Fruit fly (Drosophila melanogaster) whole organism, embryonic: ENCODE results near the gene bma.

Experiments used
- Ada2b ChIP-seq: fragments of 200-800 bp; sonication (Bioruptor generic); IDR thresholded peaks from 2 replicates; pipeline ENCODE4 v1.3.6; 2022; ENCODE audit warnings: missing biosample characterization, missing genetic modification characterization
- Bdp1 ChIP-seq: fragments of 200-800 bp; sonication (Bioruptor generic); optimal IDR thresholded peaks from 3 replicates; lab custom pipeline; 2016; ENCODE audit warnings: missing biosample characterization, missing genetic modification characterization
- CG10209 ChIP-seq: fragments of 200-800 bp; sonication (Bioruptor generic); optimal IDR thresholded peaks from 3 replicates; lab custom pipeline; 2017; ENCODE audit warnings: missing biosample characterization, mild to moderate bottlenecking, missing genetic modification characterization, missing genetic modification reagents
- CG10274 ChIP-seq: fragments of 200-800 bp; sonication (Bioruptor generic); optimal IDR thresholded peaks from 3 replicates; lab custom pipeline; 2017; ENCODE audit warnings: missing biosample characterization, mild to moderate bottlenecking, missing genetic modification characterization
- CG10431 ChIP-seq: fragments of 200-800 bp; sonication (Bioruptor generic); optimal IDR thresholded peaks from 3 replicates; lab custom pipeline; 2018; ENCODE audit warnings: missing biosample characterization, mild to moderate bottlenecking, missing genetic modification characterization
- CG10543 ChIP-seq: fragments of 200-800 bp; sonication (Bioruptor generic); optimal IDR thresholded peaks from 3 replicates; lab custom pipeline; 2017; ENCODE audit warnings: missing biosample characterization, mild to moderate bottlenecking, missing genetic modification characterization, moderate library complexity
- CG12155 ChIP-seq: fragments of 200-800 bp; sonication (Bioruptor generic); optimal IDR thresholded peaks from 3 replicates; lab custom pipeline; 2016; ENCODE audit warnings: missing biosample characterization, missing genetic modification characterization
- CG13894 ChIP-seq: fragments of 200-800 bp; sonication (Bioruptor generic); optimal IDR thresholded peaks from 3 replicates; lab custom pipeline; 2018; ENCODE audit warnings: missing biosample characterization, mild to moderate bottlenecking, missing genetic modification characterization, moderate library complexity
- CG14014 ChIP-seq: fragments of 200-800 bp; sonication (Bioruptor generic); IDR thresholded peaks from 2 replicates; pipeline ENCODE4 v1.3.6; 2022; ENCODE audit warnings: missing biosample characterization, missing genetic modification characterization
- CG15514 ChIP-seq: fragments of 200-800 bp; sonication (Bioruptor generic); optimal IDR thresholded peaks from 3 replicates; lab custom pipeline; 2017; ENCODE audit warnings: missing biosample characterization, missing genetic modification characterization, mild to moderate bottlenecking, moderate library complexity, missing genetic modification reagents
- CG1603 ChIP-seq: fragments of 200-800 bp; sonication (Bioruptor generic); optimal IDR thresholded peaks from 2 replicates; lab custom pipeline; 2019; ENCODE audit warnings: missing biosample characterization, mild to moderate bottlenecking, missing genetic modification characterization, moderate library complexity
- CG18619 ChIP-seq: fragments of 200-800 bp; sonication (Bioruptor generic); optimal IDR thresholded peaks from 3 replicates; lab custom pipeline; 2017; ENCODE audit warnings: missing biosample characterization, mild to moderate bottlenecking, missing genetic modification characterization
- CG2889 ChIP-seq: fragments of 200-800 bp; sonication (Bioruptor generic); IDR thresholded peaks from 3 replicates; pipeline ENCODE4 v1.3.6; 2022; ENCODE audit warnings: missing biosample characterization, missing genetic modification characterization
- CG42726 ChIP-seq: fragments of 200-800 bp; sonication (Bioruptor generic); IDR thresholded peaks from 2 replicates; pipeline ENCODE4 v1.3.6; 2022; ENCODE audit warnings: missing biosample characterization, missing genetic modification characterization; ENCODE audit not compliant: partially characterized antibody
- CG4282 ChIP-seq: fragments of 200-800 bp; sonication (Bioruptor generic); optimal IDR thresholded peaks from 2 replicates; lab custom pipeline; 2016; ENCODE audit warnings: missing biosample characterization, missing genetic modification characterization
- CG9932 ChIP-seq: fragments of 200-800 bp; sonication (Bioruptor generic); IDR thresholded peaks from 2 replicates; pipeline ENCODE4 v1.3.6; 2022; ENCODE audit warnings: missing biosample characterization, missing genetic modification characterization
- Camta ChIP-seq: fragments of 200-800 bp; sonication (Bioruptor generic); optimal IDR thresholded peaks from 2 replicates; lab custom pipeline; 2016; ENCODE audit warnings: missing biosample characterization, missing genetic modification characterization
- D ChIP-seq, 2 experiments: fragments of 200-800 bp in 1 of 2; fragments of >200 bp in 1 of 2; sonication (Bioruptor generic) in 1 of 2; optimal IDR thresholded peaks; 2 replicates in 1 of 2; 3 replicates in 1 of 2; lab custom pipeline; 2017; ENCODE audit warnings: mild to moderate bottlenecking in 1 of 2, missing biosample characterization in 1 of 2, missing genetic modification characterization in 1 of 2, missing genetic modification reagents in 1 of 2
- Dp ChIP-seq: fragments of 200-800 bp; sonication (Bioruptor generic); optimal IDR thresholded peaks from 2 replicates; lab custom pipeline; 2018; ENCODE audit warnings: missing biosample characterization, mild to moderate bottlenecking, missing genetic modification characterization, moderate library complexity
- Ets65A ChIP-seq: fragments of 200-800 bp; sonication (Bioruptor generic); peaks from one replicate; lab custom pipeline; 2016; ENCODE audit warnings: missing biosample characterization, missing genetic modification characterization
- Hmr ChIP-seq: fragments of 200-800 bp; sonication (Bioruptor generic); optimal IDR thresholded peaks from 3 replicates; lab custom pipeline; 2017; ENCODE audit warnings: mild to moderate bottlenecking, missing biosample characterization, missing genetic modification reagents, missing genetic modification characterization
- Lpt ChIP-seq: fragments of >200 bp; optimal IDR thresholded peaks from 2 replicates; lab custom pipeline; 2018; ENCODE audit warnings: missing biosample characterization, missing genetic modification characterization
- Nf-YB ChIP-seq: fragments of 200-800 bp; sonication (Bioruptor generic); optimal IDR thresholded peaks from 3 replicates; lab custom pipeline; 2019; ENCODE audit warnings: missing biosample characterization, mild to moderate bottlenecking, missing genetic modification characterization, moderate library complexity
- Scr ChIP-seq: fragments of 200-800 bp; sonication (Bioruptor generic); IDR thresholded peaks from 2 replicates; pipeline ENCODE4 v1.3.6; 2022; ENCODE audit warnings: missing biosample characterization, missing genetic modification characterization; ENCODE audit not compliant: partially characterized antibody
- Side ChIP-seq: fragments of 200-800 bp; sonication (Bioruptor generic); optimal IDR thresholded peaks from 2 replicates; lab custom pipeline; 2016; ENCODE audit warnings: missing biosample characterization, missing genetic modification characterization
- Taf1 ChIP-seq: fragments of 200-800 bp; sonication (Bioruptor generic); IDR thresholded peaks from 2 replicates; pipeline ENCODE4 v1.3.6; 2022; ENCODE audit warnings: missing biosample characterization, missing genetic modification characterization
- ab ChIP-seq: fragments of 200-800 bp; sonication (Bioruptor generic); optimal IDR thresholded peaks from 2 replicates; lab custom pipeline; 2016; ENCODE audit warnings: missing biosample characterization, missing genetic modification characterization
- abd-A ChIP-seq: fragments of 200-800 bp; sonication (Bioruptor generic); optimal IDR thresholded peaks from 3 replicates; lab custom pipeline; 2019; ENCODE audit warnings: missing biosample characterization, mild to moderate bottlenecking, missing genetic modification characterization, moderate library complexity
- al ChIP-seq: fragments of 200-800 bp; sonication (Bioruptor generic); IDR thresholded peaks from 2 replicates; pipeline ENCODE4 v1.3.6; 2022; ENCODE audit warnings: missing biosample characterization, missing genetic modification characterization
- bigmax ChIP-seq: fragments of 200-800 bp; sonication (Bioruptor generic); optimal IDR thresholded peaks from 2 replicates; lab custom pipeline; 2018; ENCODE audit warnings: missing biosample characterization, mild to moderate bottlenecking, missing genetic modification characterization
- cato ChIP-seq: fragments of 200-800 bp; sonication (Bioruptor generic); optimal IDR thresholded peaks from 2 replicates; lab custom pipeline; 2016; ENCODE audit warnings: missing biosample characterization, missing genetic modification characterization, borderline replicate concordance
- chif ChIP-seq, 2 experiments: fragments of 200-800 bp; sonication (Bioruptor generic); optimal IDR thresholded peaks; 3 replicates each; lab custom pipeline; 2016; ENCODE audit warnings: missing biosample characterization in 2 of 2, missing genetic modification characterization in 2 of 2
- disco-r ChIP-seq: fragments of 200-800 bp; sonication (Bioruptor generic); optimal IDR thresholded peaks from 2 replicates; lab custom pipeline; 2016; ENCODE audit warnings: missing biosample characterization, missing genetic modification characterization
- dmrt99B ChIP-seq: fragments of 200-800 bp; sonication (Bioruptor generic); optimal IDR thresholded peaks from 2 replicates; lab custom pipeline; 2018; ENCODE audit warnings: missing biosample characterization, mild to moderate bottlenecking, missing genetic modification characterization, moderate library complexity
- fd102C ChIP-seq: fragments of 200-800 bp; sonication (Bioruptor generic); optimal IDR thresholded peaks from 2 replicates; lab custom pipeline; 2018; ENCODE audit warnings: missing biosample characterization, mild to moderate bottlenecking, missing genetic modification characterization, moderate library complexity
- insv ChIP-seq, 2 experiments: fragments of 200-800 bp; sonication (Bioruptor generic); optimal IDR thresholded peaks; 3 replicates each; lab custom pipeline; 2016 to 2018; ENCODE audit warnings: missing biosample characterization in 2 of 2, missing genetic modification characterization in 2 of 2
- inv ChIP-seq: fragments of 200-800 bp; sonication (Bioruptor generic); IDR thresholded peaks from 2 replicates; pipeline ENCODE4 v1.3.6; 2022; ENCODE audit warnings: missing biosample characterization, missing genetic modification characterization; ENCODE audit not compliant: partially characterized antibody
- kay ChIP-seq: fragments of 200-800 bp; sonication (Bioruptor generic); optimal IDR thresholded peaks from 2 replicates; lab custom pipeline; 2016; ENCODE audit warnings: missing biosample characterization, missing genetic modification characterization
- kni ChIP-seq: fragments of 200-800 bp; sonication (Bioruptor generic); optimal IDR thresholded peaks from 3 replicates; lab custom pipeline; 2017; ENCODE audit warnings: mild to moderate bottlenecking, missing biosample characterization, missing genetic modification reagents, missing genetic modification characterization
- maf-S ChIP-seq: fragments of 200-800 bp; sonication (Bioruptor generic); optimal IDR thresholded peaks from 2 replicates; lab custom pipeline; 2016; ENCODE audit warnings: missing biosample characterization, missing genetic modification characterization
- nerfin-1 ChIP-seq: fragments of 200-800 bp; sonication (Bioruptor generic); optimal IDR thresholded peaks from 3 replicates; lab custom pipeline; 2019; ENCODE audit warnings: missing biosample characterization, mild to moderate bottlenecking, missing genetic modification characterization, moderate library complexity
- odd ChIP-seq: fragments of 200-800 bp; sonication (Bioruptor generic); optimal IDR thresholded peaks from 2 replicates; lab custom pipeline; 2017; ENCODE audit warnings: missing biosample characterization, mild to moderate bottlenecking, missing genetic modification characterization
- onecut ChIP-seq: fragments of 200-800 bp; sonication (Bioruptor generic); IDR thresholded peaks from 2 replicates; pipeline ENCODE4 v1.3.6; 2022; ENCODE audit warnings: missing biosample characterization, missing genetic modification characterization
- pan ChIP-seq, 4 experiments: fragments of >200 bp in 3 of 4; fragments of 200-800 bp in 1 of 4; sonication (Bioruptor generic) in 1 of 4; optimal IDR thresholded peaks in 3 of 4; IDR thresholded peaks in 1 of 4; 2 replicates each; pipeline versions ENCODE4 v1.3.6 to Lab custom; 2017 to 2022; ENCODE audit warnings: missing biosample characterization in 2 of 4, missing genetic modification characterization in 2 of 4, mixed read lengths in 1 of 4
- scrt ChIP-seq: fragments of 200-800 bp; sonication (Bioruptor generic); optimal IDR thresholded peaks from 2 replicates; lab custom pipeline; 2018; ENCODE audit warnings: missing biosample characterization, mild to moderate bottlenecking, missing genetic modification characterization, moderate library complexity
- sob ChIP-seq: fragments of 200-800 bp; sonication (Bioruptor generic); IDR thresholded peaks from 2 replicates; pipeline ENCODE4 v1.3.6; 2022; ENCODE audit warnings: missing biosample characterization, missing genetic modification characterization
- wor ChIP-seq: fragments of 200-800 bp; sonication (Bioruptor generic); IDR thresholded peaks from 2 replicates; pipeline ENCODE4 v1.3.6; 2022; ENCODE audit warnings: missing biosample characterization, missing genetic modification characterization
- zfh1 ChIP-seq: fragments of 200-800 bp; sonication (Bioruptor generic); IDR thresholded peaks from 3 replicates; pipeline ENCODE4 v1.3.6; 2022; ENCODE audit warnings: missing biosample characterization, missing genetic modification characterization

bma gene

dm6 chr3L:9899046-9899659, 8.8 kb upstream of the bma start, which contains the start of gene nudE (continued):
- TF ChIP-seq Scr, result peak; percentile 29; the same call in 1 of the 2 replicates
- TF ChIP-seq CG1603 (tag; lab: Kevin White, UChicago), result peak; percentile 58
- TF ChIP-seq kay, result no peak
- peak; percentile 3 for TF ChIP-seq ab (GFP tag; lab: Kevin White, UChicago)
- no peak for TF ChIP-seq CG14014
- TF ChIP-seq Nf-YB, result no peak
- no peak for TF ChIP-seq bigmax
- no peak for TF ChIP-seq CG2889 (GFP tag; lab: Robert Waterston, UW)
- peak; percentile 39; the same call in 1 of the 3 replicates for TF ChIP-seq zfh1 (GFP tag; lab: Robert Waterston, UW)
- TF ChIP-seq nerfin-1, result peak; percentile 77
- TF ChIP-seq Dp (GFP tag; lab: Kevin White, UChicago), result peak; percentile 51
- peak; percentile 21 for TF ChIP-seq Hmr
- peak; percentile 4 for TF ChIP-seq odd
- TF ChIP-seq chif (GFP tag; optimal IDR thresholded peaks at IDR 0.05; lab: Kevin White, UChicago), result no peak
- no peak for TF ChIP-seq dmrt99B (tag; lab: Kevin White, UChicago)
- TF ChIP-seq CG15514 (GFP tag; lab: Kevin White, UChicago), result no peak
- TF ChIP-seq Bdp1 (GFP tag; lab: Kevin White, UChicago), result no peak

- TF ChIP-seq abd-A (tag; lab: Kevin White, UChicago), result peak; percentile 35
- no peak for TF ChIP-seq pan (optimal IDR thresholded peaks at IDR 0.05; lab: Kevin White, UChicago)
- TF ChIP-seq pan (GFP tag; optimal IDR thresholded peaks at IDR 0.05 in 1 of 2, IDR thresholded peaks at IDR 0.05 in 1 of 2), result no peak
- no peak for TF ChIP-seq CG10209 (GFP tag; lab: Kevin White, UChicago)
- peak; percentile 8 for TF ChIP-seq Ets65A (GFP tag; lab: Kevin White, UChicago)
- TF ChIP-seq onecut (GFP tag; lab: Robert Waterston, UW), result peak; percentile 76
- TF ChIP-seq Taf1 (GFP tag; lab: Robert Waterston, UW), result no peak
- no peak for TF ChIP-seq CG9932
- no peak for TF ChIP-seq bigmax
- no peak for TF ChIP-seq Camta (GFP tag; lab: Kevin White, UChicago)
- TF ChIP-seq insv (GFP tag; optimal IDR thresholded peaks at IDR 0.05; lab: Kevin White, UChicago), result no peak
- no peak for TF ChIP-seq CG10431 (GFP tag; lab: Kevin White, UChicago)
- TF ChIP-seq fd102C (GFP tag; lab: Kevin White, UChicago), result no peak
- TF ChIP-seq chif (GFP tag; optimal IDR thresholded peaks at IDR 0.05; lab: Kevin White, UChicago), result no peak
- no peak for TF ChIP-seq CG42726 (GFP tag; lab: Robert Waterston, UW)
- TF ChIP-seq scrt (GFP tag; lab: Kevin White, UChicago), result peak; percentile 72
- TF ChIP-seq sob (GFP tag; lab: Robert Waterston, UW), result no peak
- no peak for TF ChIP-seq inv (GFP tag; lab: Robert Waterston, UW)
- peak; percentile 21 for TF ChIP-seq CG13894 (tag; lab: Kevin White, UChicago)
Observed at dm6 chr3L:9904988-9905387, 2.9 kb upstream of the bma start.

dm6 chr3L:9927169-9927568, 19.2 kb downstream of the bma start:
- TF ChIP-seq wor (GFP tag; lab: Robert Waterston, UW) (no peak), al (GFP tag; lab: Robert Waterston, UW) (no peak), maf-S (GFP tag; lab: Kevin White, UChicago) (no peak), cato (no peak), Ada2b (GFP tag; lab: Robert Waterston, UW) (no peak), Lpt (GFP tag; lab: Kevin White, UChicago) (no peak), CG10543 (no peak), disco-r (GFP tag; lab: Kevin White, UChicago) (no peak), CG10274 (GFP tag; lab: Kevin White, UChicago) (no peak), kni (GFP tag; lab: Kevin White, UChicago) (no peak), D (optimal IDR thresholded peaks at IDR 0.05; lab: Kevin White, UChicago) (no peak), D (GFP tag; optimal IDR thresholded peaks at IDR 0.05; lab: Kevin White, UChicago) (no peak), CG18619 (GFP tag; lab: Kevin White, UChicago) (no peak), abd-A (tag; lab: Kevin White, UChicago) (peak; percentile 69), CG12155 (GFP tag; lab: Kevin White, UChicago) (no peak), CG4282 (GFP tag; lab: Kevin White, UChicago) (no peak), Side (no peak)
